Worm (Caenorhabditis elegans): ENCODE data around the gene Y50D4C.5.

DNA sequence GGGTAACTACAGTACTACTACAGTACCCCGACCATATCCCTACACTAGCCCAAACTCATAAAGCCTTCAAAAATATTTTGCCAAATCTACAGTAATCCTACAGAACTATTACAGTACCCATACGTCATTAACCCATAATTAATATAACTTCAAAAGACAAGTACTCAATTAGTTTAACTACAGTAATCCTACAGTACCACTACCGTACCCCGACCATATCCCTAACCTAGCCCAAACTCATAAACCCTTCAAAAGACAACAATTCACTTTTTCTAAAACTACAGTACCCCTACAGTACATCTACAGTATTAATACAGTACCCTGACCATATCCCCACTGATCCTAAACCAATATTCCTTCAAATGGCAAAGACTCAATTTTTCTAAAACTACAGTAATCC, 10.1 kb upstream of the Y50D4C.5 start:
- TF ChIP-seq drap-1 (GFP tag; optimal IDR thresholded peaks at IDR 0.05) (no peak), nhr-28 (tag; optimal IDR thresholded peaks at IDR 0.05) (no peak), lin-13 (tag; optimal IDR thresholded peaks at IDR 0.05) (no peak), nhr-12 (tag; optimal IDR thresholded peaks at IDR 0.05) (no peak), ztf-11 (tag; optimal IDR thresholded peaks at IDR 0.05) (no peak)

All from whole organism, mixed stage, embryonic.